Worm (Caenorhabditis elegans) whole organism, dauer: ENCODE results near the gene nhr-58.

Source experiments
- unc-62 ChIP-seq: sonication (generic microtip); optimal IDR thresholded peaks from 2 replicates; lab custom pipeline; 2017; ENCODE audit warnings: missing biosample characterization, missing genetic modification reagents, missing genetic modification characterization

The nhr-58 gene

DNA sequence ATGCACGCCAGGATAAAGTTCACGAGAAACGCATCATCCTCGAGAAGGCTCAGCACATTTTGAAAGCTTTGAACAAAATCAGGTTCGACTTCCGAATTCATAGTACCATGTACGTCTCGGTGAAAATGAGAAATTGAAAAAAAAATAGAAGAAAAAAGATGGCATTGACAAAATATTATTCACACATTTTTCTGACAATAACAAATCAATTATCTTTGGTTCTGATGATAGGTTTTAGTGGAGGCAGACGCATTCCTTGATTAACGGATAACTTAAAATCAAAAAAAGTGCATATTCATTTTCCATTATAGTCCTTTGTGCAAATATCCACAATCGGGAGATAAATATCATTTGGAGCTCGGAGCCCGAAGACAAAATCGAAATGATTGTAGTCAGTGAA is 10.5 kb upstream of the nhr-58 start, which contains the start of gene srw-107:
Gene srw-107, minus strand, starts transcription at position 101 of the 400 bp plus-strand sequence.
- TF ChIP-seq unc-62 (GFP tag; lab: Kevin White, UChicago) = no peak

DNA sequence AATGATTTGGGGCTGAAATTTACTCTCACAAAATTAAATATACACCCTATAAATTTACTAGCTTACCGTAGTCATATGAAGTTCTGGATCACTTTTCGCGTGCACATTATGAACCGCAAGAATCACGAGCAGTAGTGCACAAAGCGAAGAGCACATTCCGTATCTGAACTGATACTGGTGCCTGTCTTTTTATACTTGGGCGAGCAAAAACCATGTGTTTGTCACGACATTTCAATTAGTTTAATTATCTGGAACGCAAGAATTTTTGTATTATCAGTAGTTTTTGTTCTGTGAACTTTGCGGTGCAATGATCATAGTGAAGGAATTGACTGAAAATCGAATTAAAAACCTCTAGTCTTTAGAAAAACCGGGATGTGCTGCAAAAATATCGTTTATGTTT is 8.0 kb upstream of the nhr-58 start, which contains the start of gene lipl-3:
Gene lipl-3, minus strand, starts transcription at position 161 of the 400 bp plus-strand sequence.
- no peak for TF ChIP-seq unc-62 (GFP tag; lab: Kevin White, UChicago)

- no peak for TF ChIP-seq unc-62 (GFP tag; lab: Kevin White, UChicago)
These were observed 7.0 kb upstream of the nhr-58 start, which contains the start of gene R11G11.16 for ce11 chrV:525040-525439. Gene R11G11.16, minus strand, starts transcription at chrV:525140.

DNA sequence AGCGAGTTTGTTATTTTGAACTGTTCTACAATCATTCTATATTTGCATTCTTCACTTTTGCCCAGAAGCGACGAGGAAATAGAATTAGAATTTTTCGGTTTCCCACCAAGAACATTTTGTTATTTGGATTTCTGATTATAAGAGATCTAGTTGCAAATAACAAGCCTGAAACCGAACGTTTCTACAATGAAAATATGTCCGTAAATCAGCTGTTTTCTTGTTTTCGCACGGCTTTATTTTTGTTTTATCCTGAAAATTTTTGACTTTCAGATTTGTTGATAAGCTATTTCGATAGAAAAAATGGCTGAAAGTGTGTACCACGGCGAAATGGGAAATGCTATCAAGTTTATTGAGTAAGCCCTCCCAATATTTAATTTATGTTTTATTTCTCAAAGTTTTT is 4.5 kb upstream of the nhr-58 start, which contains the start of gene srw-108:
Gene srw-108, plus strand, starts transcription at position 301 of the 400 bp plus-strand sequence.
- no peak for TF ChIP-seq unc-62 (GFP tag; lab: Kevin White, UChicago)

DNA sequence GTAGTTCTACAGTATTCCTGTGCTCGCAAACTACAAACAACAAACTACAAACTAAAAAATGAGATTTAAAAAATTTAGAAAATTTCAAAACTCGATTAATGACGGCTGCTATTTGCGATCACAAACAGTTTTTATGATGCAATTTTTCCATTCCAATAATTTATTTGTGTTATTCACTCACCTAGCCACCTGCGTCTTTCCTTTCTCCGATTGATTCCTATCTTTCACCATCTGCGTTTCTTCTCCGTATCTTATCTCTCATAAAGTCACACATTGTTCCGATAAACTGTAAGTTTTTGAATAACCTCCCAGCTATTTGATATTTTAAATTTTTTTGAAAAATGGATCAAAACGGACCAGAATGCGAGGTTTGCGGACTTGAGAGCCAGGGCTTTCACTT is 2.1 kb downstream of the nhr-58 start, which contains the start of gene nhr-132:
Gene nhr-132, plus strand, starts transcription at position 271 of the 400 bp plus-strand sequence.
- TF ChIP-seq unc-62 (GFP tag; lab: Kevin White, UChicago) = no peak

- no peak for TF ChIP-seq unc-62 (GFP tag; lab: Kevin White, UChicago)
These were observed 4.5 kb downstream of the nhr-58 start, which contains the start of gene C14C6.5 for ce11 chrV:536571-536970. Gene C14C6.5, plus strand, starts transcription at chrV:536628.

DNA sequence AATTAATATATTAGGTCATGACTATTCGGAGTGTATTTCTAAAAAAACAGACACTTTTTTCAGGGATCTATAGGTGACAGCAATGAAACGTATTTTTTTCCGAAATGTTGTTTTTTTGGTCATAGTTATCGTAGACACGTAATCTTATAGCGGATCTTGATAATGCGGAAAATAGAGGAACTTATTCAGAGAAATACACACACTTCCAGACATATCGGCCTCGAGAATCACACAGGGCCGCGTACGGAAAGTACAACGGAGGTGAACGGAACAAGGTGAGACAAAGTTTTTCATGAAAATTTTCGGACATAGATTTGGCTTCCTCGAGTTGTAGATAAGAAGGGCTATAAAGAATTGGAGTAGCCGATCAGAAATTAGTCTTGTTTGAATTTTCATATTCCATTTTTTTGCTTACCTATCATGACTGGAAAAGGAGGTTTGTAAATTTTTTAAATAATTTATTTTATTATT is 7.0 kb downstream of the nhr-58 start, which contains the start of gene nhr-155:
Gene nhr-155, plus strand, starts transcription at position 421 of the 471 bp plus-strand sequence.
- TF ChIP-seq unc-62 (GFP tag; lab: Kevin White, UChicago) = no peak

ce11 chrV:541470-541869 is 9.4 kb downstream of the nhr-58 start:
- no peak for TF ChIP-seq unc-62 (GFP tag; lab: Kevin White, UChicago)

DNA sequence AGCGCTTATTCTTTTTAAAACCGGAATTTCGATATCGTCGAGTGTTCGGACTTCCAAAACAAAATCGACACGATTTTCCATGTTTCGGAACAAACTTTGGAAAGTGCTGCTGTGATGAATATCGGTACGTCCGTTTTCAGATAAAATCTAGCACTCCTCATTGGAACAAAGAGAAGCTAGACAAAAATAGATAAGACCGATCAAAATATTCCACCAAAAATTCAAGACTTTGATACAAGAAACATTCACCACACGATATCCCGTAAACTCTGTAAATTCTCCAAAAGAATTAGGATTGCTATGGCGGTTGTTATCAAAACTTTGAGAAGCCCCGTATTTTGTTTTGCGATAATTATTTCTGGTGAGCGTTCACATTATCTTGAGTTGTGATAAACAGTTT is 11.1 kb downstream of the nhr-58 start, which contains the start of gene C14C6.3:
Gene C14C6.3, plus strand, starts transcription at position 301 of the 400 bp plus-strand sequence.
- TF ChIP-seq unc-62 (GFP tag; lab: Kevin White, UChicago) = no peak

ce11 chrV:547980-548379 is 15.9 kb downstream of the nhr-58 start, which contains the start of gene C14C6.6:
Gene C14C6.6, minus strand, starts transcription at chrV:548080.
- no peak for TF ChIP-seq unc-62 (GFP tag; lab: Kevin White, UChicago)

ce11 chrV:552406-552805 is 20.3 kb downstream of the nhr-58 start:
- TF ChIP-seq unc-62 (GFP tag; lab: Kevin White, UChicago) = no peak

ce11 chrV:553067-553466 is 21.0 kb downstream of the nhr-58 start, which contains the start of gene C14C6.8:
Gene C14C6.8, minus strand, starts transcription at chrV:553167.
- TF ChIP-seq unc-62 (GFP tag; lab: Kevin White, UChicago) = no peak

- TF ChIP-seq unc-62 (GFP tag; lab: Kevin White, UChicago) = no peak
These were observed 24.0 kb downstream of the nhr-58 start, which contains the start of gene srx-8 for ce11 chrV:556055-556454. Gene srx-8, minus strand, starts transcription at chrV:556155.

- no peak for TF ChIP-seq unc-62 (GFP tag; lab: Kevin White, UChicago)
These were observed 27.9 kb downstream of the nhr-58 start, which contains the start of gene srx-7 for ce11 chrV:559940-560339. Gene srx-7, plus strand, starts transcription at chrV:560195.

DNA sequence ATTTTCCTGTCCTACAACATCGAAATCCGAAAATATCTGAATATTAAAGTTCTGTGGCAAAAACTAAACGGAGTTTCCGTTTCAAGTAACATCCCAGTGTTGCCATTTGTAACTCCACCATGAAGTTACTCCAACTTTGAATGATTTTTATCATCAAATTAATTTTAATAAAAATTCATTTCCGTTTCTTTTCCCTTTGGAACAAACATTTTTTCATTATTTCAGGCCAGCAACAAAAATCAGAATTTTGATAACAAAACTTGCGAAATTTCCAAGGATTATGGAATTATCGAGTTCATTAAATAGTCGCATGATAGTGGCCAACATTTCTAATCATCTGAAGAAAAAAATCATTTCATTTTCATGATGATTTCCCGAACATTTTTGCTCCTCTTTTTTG is 30.8 kb downstream of the nhr-58 start, which contains the start of gene C14C6.2:
Gene C14C6.2, plus strand, starts transcription at position 301 of the 400 bp plus-strand sequence.
- no peak for TF ChIP-seq unc-62 (GFP tag; lab: Kevin White, UChicago)

DNA sequence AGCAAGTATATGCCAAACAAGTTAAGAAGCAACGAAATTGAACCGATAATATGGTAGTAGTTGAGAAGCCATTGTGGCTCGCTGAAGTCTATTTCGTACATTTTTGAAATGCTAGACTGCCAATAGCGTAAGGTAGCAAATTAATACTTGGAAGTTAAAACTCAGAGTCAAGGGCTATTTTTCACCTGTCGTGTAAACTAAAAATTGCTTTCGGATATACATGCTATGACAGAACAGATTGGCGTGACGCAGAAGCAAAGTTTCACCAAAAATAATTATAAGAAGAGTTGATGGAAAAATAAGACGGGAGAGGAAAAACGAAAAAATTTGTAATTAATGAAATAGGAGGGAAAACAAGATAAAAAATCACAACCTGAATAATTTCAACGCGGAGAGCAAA is 33.9 kb downstream of the nhr-58 start, which contains the start of gene sri-73:
Gene sri-73, minus strand, starts transcription at position 101 of the 400 bp plus-strand sequence.
- TF ChIP-seq unc-62 (GFP tag; lab: Kevin White, UChicago) = no peak

ce11 chrV:568105-568504 is 36.0 kb downstream of the nhr-58 start, which contains the start of gene sri-72:
Gene sri-72, minus strand, starts transcription at chrV:568205.
- TF ChIP-seq unc-62 (GFP tag; lab: Kevin White, UChicago) = no peak
